Fruit fly (Drosophila melanogaster) whole organism, embryonic: ENCODE measurements around the gene GstD7.

Experiments used
- CG10654 ChIP-seq: fragments of 200-800 bp; sonication (Bioruptor generic); optimal IDR thresholded peaks from 2 replicates; lab custom pipeline; 2016; ENCODE audit warnings: missing biosample characterization, missing genetic modification characterization
- CG11560 ChIP-seq: fragments of 200-800 bp; sonication (Bioruptor generic); IDR thresholded peaks from 3 replicates; pipeline ENCODE4 v1.3.6; 2022; ENCODE audit warnings: missing biosample characterization, missing genetic modification characterization
- CG11696 ChIP-seq: fragments of 200-800 bp; sonication (Bioruptor generic); IDR thresholded peaks from 2 replicates; pipeline ENCODE4 v1.3.6; 2022; ENCODE audit warnings: missing biosample characterization, missing genetic modification characterization
- CG14667 ChIP-seq: fragments of 200-800 bp; sonication (Bioruptor generic); IDR thresholded peaks from 2 replicates; pipeline ENCODE4 v1.3.6; 2022; ENCODE audit warnings: missing biosample characterization, missing genetic modification characterization
- CG14860 ChIP-seq: fragments of 200-800 bp; sonication (Bioruptor generic); IDR thresholded peaks from 3 replicates; pipeline ENCODE4 v1.3.6; 2022; ENCODE audit warnings: missing biosample characterization, missing genetic modification characterization; ENCODE audit not compliant: partially characterized antibody
- CG15011 ChIP-seq: fragments of 200-800 bp; sonication (Bioruptor generic); optimal IDR thresholded peaks from 3 replicates; lab custom pipeline; 2018; ENCODE audit warnings: missing biosample characterization, mild to moderate bottlenecking, missing genetic modification characterization
- CG15479 ChIP-seq: fragments of 200-800 bp; sonication (Bioruptor generic); optimal IDR thresholded peaks from 3 replicates; lab custom pipeline; 2019; ENCODE audit warnings: missing biosample characterization, mild to moderate bottlenecking, missing genetic modification characterization, moderate library complexity
- CG15514 ChIP-seq: fragments of 200-800 bp; sonication (Bioruptor generic); optimal IDR thresholded peaks from 3 replicates; lab custom pipeline; 2017; ENCODE audit warnings: missing biosample characterization, missing genetic modification characterization, mild to moderate bottlenecking, moderate library complexity, missing genetic modification reagents
- CG16779 ChIP-seq: fragments of 200-800 bp; sonication (Bioruptor generic); IDR thresholded peaks from 2 replicates; pipeline ENCODE4 v1.3.6; 2022; ENCODE audit warnings: missing biosample characterization, missing genetic modification characterization
- CG17359 ChIP-seq: fragments of 200-800 bp; sonication (Bioruptor generic); optimal IDR thresholded peaks from 3 replicates; lab custom pipeline; 2018; ENCODE audit warnings: missing biosample characterization, mild to moderate bottlenecking, missing genetic modification characterization, moderate library complexity
- CG18262 ChIP-seq: fragments of 200-800 bp; optimal IDR thresholded peaks from 3 replicates; lab custom pipeline; 2019; ENCODE audit warnings: missing biosample characterization, mild to moderate bottlenecking, missing genetic modification characterization, moderate library complexity
- CG18619 ChIP-seq: fragments of 200-800 bp; sonication (Bioruptor generic); optimal IDR thresholded peaks from 3 replicates; lab custom pipeline; 2017; ENCODE audit warnings: missing biosample characterization, mild to moderate bottlenecking, missing genetic modification characterization
- CG3995 ChIP-seq: fragments of 200-800 bp; sonication (Bioruptor generic); optimal IDR thresholded peaks from 3 replicates; lab custom pipeline; 2016; ENCODE audit warnings: missing biosample characterization, missing genetic modification characterization
- CG4424 ChIP-seq: fragments of 200-800 bp; sonication (Bioruptor generic); optimal IDR thresholded peaks from 3 replicates; lab custom pipeline; 2016; ENCODE audit warnings: missing biosample characterization, missing genetic modification characterization
- CG7271 ChIP-seq: fragments of 200-800 bp; sonication (Bioruptor generic); optimal IDR thresholded peaks from 2 replicates; lab custom pipeline; 2018; ENCODE audit warnings: missing biosample characterization, mild to moderate bottlenecking, missing genetic modification characterization, moderate library complexity
- CG7372 ChIP-seq: fragments of 200-800 bp; sonication (Bioruptor generic); IDR thresholded peaks from 2 replicates; pipeline ENCODE4 v1.3.6; 2022; ENCODE audit warnings: missing biosample characterization, missing genetic modification characterization
- CG7928 ChIP-seq: fragments of 200-800 bp; sonication (Bioruptor generic); optimal IDR thresholded peaks from 2 replicates; lab custom pipeline; 2017; ENCODE audit warnings: missing biosample characterization, mild to moderate bottlenecking, missing genetic modification characterization
- CG7963 ChIP-seq: fragments of 200-800 bp; sonication (Bioruptor generic); IDR thresholded peaks from 3 replicates; pipeline ENCODE4 v1.3.6; 2022; ENCODE audit warnings: missing biosample characterization, missing genetic modification characterization; ENCODE audit not compliant: partially characterized antibody
- CG8359 ChIP-seq: fragments of 200-800 bp; sonication (Bioruptor generic); optimal IDR thresholded peaks from 2 replicates; lab custom pipeline; 2017; ENCODE audit warnings: missing biosample characterization, mild to moderate bottlenecking, missing genetic modification characterization, borderline replicate concordance
- Doc2 ChIP-seq: fragments of 200-800 bp; sonication (Bioruptor generic); IDR thresholded peaks from 2 replicates; pipeline ENCODE4 v1.3.6; 2022; ENCODE audit warnings: missing biosample characterization, missing genetic modification characterization
- E2f2 ChIP-seq: fragments of 200-800 bp; sonication (Bioruptor generic); IDR thresholded peaks from 2 replicates; pipeline ENCODE4 v1.3.6; 2022; ENCODE audit warnings: missing biosample characterization, missing genetic modification characterization
- Elba2 ChIP-seq: fragments of 200-800 bp; sonication (Bioruptor generic); optimal IDR thresholded peaks from 3 replicates; lab custom pipeline; 2016; ENCODE audit warnings: missing biosample characterization, missing genetic modification characterization
- HLHmδ ChIP-seq: fragments of 200-800 bp; sonication (Bioruptor generic); optimal IDR thresholded peaks from 2 replicates; lab custom pipeline; 2018; ENCODE audit warnings: missing biosample characterization, mild to moderate bottlenecking, missing genetic modification characterization, moderate library complexity
- HmgZ ChIP-seq: fragments of 200-800 bp; sonication (Bioruptor generic); optimal IDR thresholded peaks from 2 replicates; lab custom pipeline; 2018; ENCODE audit warnings: missing biosample characterization, mild to moderate bottlenecking, missing genetic modification characterization
- Lim3 ChIP-seq: fragments of 200-800 bp; sonication (Bioruptor generic); IDR thresholded peaks from 2 replicates; pipeline ENCODE4 v1.3.6; 2022; ENCODE audit warnings: missing biosample characterization, missing genetic modification characterization
- Mad ChIP-seq: fragments of 200-800 bp; sonication (Bioruptor generic); optimal IDR thresholded peaks from 2 replicates; lab custom pipeline; 2016; ENCODE audit warnings: missing biosample characterization, missing genetic modification characterization
- Nf-YA ChIP-seq: fragments of 200-800 bp; sonication (Bioruptor generic); IDR thresholded peaks from 2 replicates; pipeline ENCODE4 v1.3.6; 2022; ENCODE audit warnings: missing biosample characterization, missing genetic modification characterization
- Ptx1 ChIP-seq: fragments of 200-800 bp; sonication (Bioruptor generic); IDR thresholded peaks from 2 replicates; pipeline ENCODE4 v1.3.6; 2022; ENCODE audit warnings: missing biosample characterization, missing genetic modification characterization
- Rfx ChIP-seq: fragments of 200-800 bp; sonication (Bioruptor generic); IDR thresholded peaks from 2 replicates; pipeline ENCODE4 v1.3.6; 2022; ENCODE audit warnings: missing biosample characterization, missing genetic modification characterization
- Tbp ChIP-seq: fragments of >200 bp; optimal IDR thresholded peaks from 2 replicates; lab custom pipeline; 2018; ENCODE audit warnings: missing biosample characterization, missing genetic modification characterization
- btn ChIP-seq: fragments of 200-800 bp; sonication (Bioruptor generic); optimal IDR thresholded peaks from 2 replicates; lab custom pipeline; 2016; ENCODE audit warnings: missing biosample characterization, missing genetic modification characterization
- danr ChIP-seq: fragments of 200-800 bp; sonication (Bioruptor generic); IDR thresholded peaks from 2 replicates; pipeline ENCODE4 v1.3.6; 2022; ENCODE audit warnings: missing biosample characterization, missing genetic modification characterization
- disco-r ChIP-seq: fragments of 200-800 bp; sonication (Bioruptor generic); optimal IDR thresholded peaks from 2 replicates; lab custom pipeline; 2016; ENCODE audit warnings: missing biosample characterization, missing genetic modification characterization
- eve ChIP-seq, 2 experiments: fragments of >200 bp; optimal IDR thresholded peaks; 2 replicates each; lab custom pipeline; 2017; ENCODE audit warnings: missing biosample characterization in 2 of 2, missing genetic modification characterization in 2 of 2
- eyg ChIP-seq: fragments of 200-800 bp; sonication (Bioruptor generic); optimal IDR thresholded peaks from 3 replicates; lab custom pipeline; 2016; ENCODE audit warnings: missing biosample characterization, missing genetic modification characterization
- fd102C ChIP-seq: fragments of 200-800 bp; sonication (Bioruptor generic); optimal IDR thresholded peaks from 2 replicates; lab custom pipeline; 2018; ENCODE audit warnings: missing biosample characterization, mild to moderate bottlenecking, missing genetic modification characterization, moderate library complexity
- fd64A ChIP-seq: fragments of 200-800 bp; sonication (Bioruptor generic); optimal IDR thresholded peaks from 3 replicates; lab custom pipeline; 2018; ENCODE audit warnings: missing biosample characterization, mild to moderate bottlenecking, missing genetic modification characterization
- gcm2 ChIP-seq: fragments of 200-800 bp; sonication (Bioruptor generic); optimal IDR thresholded peaks from 2 replicates; lab custom pipeline; 2016; ENCODE audit warnings: missing biosample characterization, missing genetic modification characterization
- inv ChIP-seq: fragments of 200-800 bp; sonication (Bioruptor generic); IDR thresholded peaks from 2 replicates; pipeline ENCODE4 v1.3.6; 2022; ENCODE audit warnings: missing biosample characterization, missing genetic modification characterization; ENCODE audit not compliant: partially characterized antibody
- mam ChIP-seq: fragments of 200-800 bp; sonication (Bioruptor generic); optimal IDR thresholded peaks from 3 replicates; lab custom pipeline; 2016; ENCODE audit warnings: missing biosample characterization, missing genetic modification characterization
- nmo ChIP-seq: fragments of 200-800 bp; sonication (Bioruptor generic); optimal IDR thresholded peaks from 2 replicates; lab custom pipeline; 2018; ENCODE audit warnings: missing biosample characterization, mild to moderate bottlenecking, missing genetic modification characterization, moderate library complexity
- prd ChIP-seq, 3 experiments: fragments of >200 bp in 2 of 3; fragments of 200-800 bp in 1 of 3; sonication (Bioruptor generic) in 1 of 3; optimal IDR thresholded peaks in 2 of 3; IDR thresholded peaks in 1 of 3; 2 replicates in 2 of 3; 3 replicates in 1 of 3; pipeline versions ENCODE4 v1.3.6 to Lab custom; 2017 to 2022; ENCODE audit warnings: missing biosample characterization in 1 of 3, missing genetic modification characterization in 1 of 3
- repo ChIP-seq: fragments of 200-800 bp; sonication (Bioruptor generic); optimal IDR thresholded peaks from 2 replicates; lab custom pipeline; 2016; ENCODE audit warnings: missing biosample characterization, missing genetic modification characterization
- sc ChIP-seq, 3 experiments: fragments of >200 bp in 2 of 3; fragments of 200-800 bp in 1 of 3; sonication (Bioruptor generic) in 1 of 3; optimal IDR thresholded peaks; 2 replicates in 2 of 3; 3 replicates in 1 of 3; lab custom pipeline; 2017; ENCODE audit warnings: mild to moderate bottlenecking in 1 of 3, missing biosample characterization in 1 of 3, missing genetic modification characterization in 1 of 3, missing genetic modification reagents in 1 of 3
- shn ChIP-seq: fragments of 200-800 bp; sonication (Bioruptor generic); optimal IDR thresholded peaks from 3 replicates; lab custom pipeline; 2016; ENCODE audit warnings: missing biosample characterization, missing genetic modification characterization
- sna ChIP-seq: fragments of 200-800 bp; sonication (Bioruptor generic); IDR thresholded peaks from 2 replicates; pipeline ENCODE4 v1.3.6; 2022; ENCODE audit warnings: missing biosample characterization, missing genetic modification characterization; ENCODE audit not compliant: partially characterized antibody
- tgo ChIP-seq: fragments of 200-800 bp; sonication (Bioruptor generic); IDR thresholded peaks from 3 replicates; pipeline ENCODE4 v1.3.6; 2022; ENCODE audit warnings: missing biosample characterization, missing genetic modification characterization
- tup ChIP-seq: fragments of 200-800 bp; sonication (Bioruptor generic); optimal IDR thresholded peaks from 2 replicates; lab custom pipeline; 2016; ENCODE audit warnings: missing biosample characterization, mild to moderate bottlenecking, missing genetic modification characterization, moderate library complexity
- unc-4 ChIP-seq: fragments of 200-800 bp; sonication (Bioruptor generic); IDR thresholded peaks from 2 replicates; pipeline ENCODE4 v1.3.6; 2022; ENCODE audit warnings: missing biosample characterization, missing genetic modification characterization; ENCODE audit not compliant: partially characterized antibody
- z ChIP-seq: fragments of 200-800 bp; sonication (Bioruptor generic); IDR thresholded peaks from 3 replicates; pipeline ENCODE4 v1.3.6; 2022; ENCODE audit warnings: missing biosample characterization, missing genetic modification characterization

GstD7 gene

dm6 chr3R:12402935-12403334, 24.6 kb downstream of the GstD7 start (continued):
- no peak for TF ChIP-seq inv
- peak; percentile 75 for TF ChIP-seq shn (GFP tag; lab: Kevin White, UChicago)
- peak; percentile 99 for TF ChIP-seq CG4424 (GFP tag; lab: Kevin White, UChicago)
- no peak for TF ChIP-seq sna (GFP tag; lab: Robert Waterston, UW)
- no peak for TF ChIP-seq Doc2
- TF ChIP-seq nmo (GFP tag; lab: Kevin White, UChicago): peak; percentile 99
- peak; percentile 88 for TF ChIP-seq Lim3
- peak; percentile 94 for TF ChIP-seq Mad (GFP tag; lab: Kevin White, UChicago)
- peak; percentile 97 for TF ChIP-seq Rfx (GFP tag; lab: Robert Waterston, UW)
- TF ChIP-seq prd (optimal IDR thresholded peaks at IDR 0.05; lab: Kevin White, UChicago): no peak
- peak; percentile 97 for TF ChIP-seq prd (GFP tag; IDR thresholded peaks at IDR 0.05; lab: Robert Waterston, UW)
- TF ChIP-seq tgo (GFP tag; lab: Robert Waterston, UW): peak; percentile 95
- TF ChIP-seq eyg (GFP tag; lab: Kevin White, UChicago): peak; percentile 91
- TF ChIP-seq unc-4 (GFP tag; lab: Robert Waterston, UW): no peak
- TF ChIP-seq CG7271: peak; percentile 98
- TF ChIP-seq CG16779 (GFP tag; lab: Robert Waterston, UW): peak; percentile 92
- peak; percentile 99 for TF ChIP-seq CG18262 (tag; lab: Kevin White, UChicago)
- TF ChIP-seq z (GFP tag; lab: Robert Waterston, UW): peak; percentile 72; the same call in 1 of the 3 replicates
- peak; percentile 92 for TF ChIP-seq gcm2
- peak; percentile 92 for TF ChIP-seq CG8359 (GFP tag; lab: Kevin White, UChicago)
- TF ChIP-seq CG18619 (GFP tag; lab: Kevin White, UChicago): peak; percentile 94
- TF ChIP-seq mam (GFP tag; lab: Kevin White, UChicago): peak; percentile 92
- TF ChIP-seq CG11560 (tag; lab: Robert Waterston, UW): peak; percentile 65; the same call in 2 of the 3 replicates
- TF ChIP-seq CG14860 (GFP tag; lab: Robert Waterston, UW): no peak
- TF ChIP-seq HLHmδ (GFP tag; lab: Kevin White, UChicago): no peak
- peak; percentile 81 for TF ChIP-seq Elba2 (GFP tag; lab: Kevin White, UChicago)
- peak; percentile 92 for TF ChIP-seq fd102C
- TF ChIP-seq CG7963 (GFP tag; lab: Robert Waterston, UW): no peak
- peak; percentile 95 for TF ChIP-seq CG11696
- TF ChIP-seq CG7928: peak; percentile 88
- TF ChIP-seq tup: peak; percentile 92
- TF ChIP-seq fd64A: peak; percentile 95
- TF ChIP-seq CG7372 (GFP tag; lab: Robert Waterston, UW): peak; percentile 97
- TF ChIP-seq disco-r (GFP tag; lab: Kevin White, UChicago): peak; percentile 86
- TF ChIP-seq CG14667 (GFP tag; lab: Robert Waterston, UW): peak; percentile 84
- peak; percentile 71 for TF ChIP-seq CG15479
- peak; percentile 95 for TF ChIP-seq CG15514 (GFP tag; lab: Kevin White, UChicago)
- no peak for TF ChIP-seq sc (optimal IDR thresholded peaks at IDR 0.05; lab: Kevin White, UChicago)
- peak; percentile 94 for TF ChIP-seq sc (GFP tag; optimal IDR thresholded peaks at IDR 0.05; lab: Kevin White, UChicago)
- peak; percentile 87; the same call in 1 of the 2 replicates for TF ChIP-seq danr (GFP tag; lab: Robert Waterston, UW)
- TF ChIP-seq CG15011 (GFP tag; lab: Kevin White, UChicago): peak; percentile 94
- TF ChIP-seq Nf-YA (GFP tag; lab: Robert Waterston, UW): peak; percentile 99
- peak; percentile 98 for TF ChIP-seq repo
- TF ChIP-seq CG10654 (GFP tag; lab: Kevin White, UChicago): peak; percentile 97
- TF ChIP-seq btn: peak; percentile 98
- TF ChIP-seq E2f2: peak; percentile 85
- peak; percentile 98 for TF ChIP-seq CG17359
- TF ChIP-seq Ptx1 (GFP tag; lab: Robert Waterston, UW): peak; percentile 94
- TF ChIP-seq Tbp (GFP tag; lab: Kevin White, UChicago): no peak
- peak; percentile 98 for TF ChIP-seq HmgZ
- no peak for TF ChIP-seq eve (GFP tag; optimal IDR thresholded peaks at IDR 0.05; lab: Kevin White, UChicago)
- TF ChIP-seq CG3995 (GFP tag; lab: Kevin White, UChicago): peak; percentile 89
